1 worm cellular context compared by ENCODE assay signal in the genomic region with DNA sequence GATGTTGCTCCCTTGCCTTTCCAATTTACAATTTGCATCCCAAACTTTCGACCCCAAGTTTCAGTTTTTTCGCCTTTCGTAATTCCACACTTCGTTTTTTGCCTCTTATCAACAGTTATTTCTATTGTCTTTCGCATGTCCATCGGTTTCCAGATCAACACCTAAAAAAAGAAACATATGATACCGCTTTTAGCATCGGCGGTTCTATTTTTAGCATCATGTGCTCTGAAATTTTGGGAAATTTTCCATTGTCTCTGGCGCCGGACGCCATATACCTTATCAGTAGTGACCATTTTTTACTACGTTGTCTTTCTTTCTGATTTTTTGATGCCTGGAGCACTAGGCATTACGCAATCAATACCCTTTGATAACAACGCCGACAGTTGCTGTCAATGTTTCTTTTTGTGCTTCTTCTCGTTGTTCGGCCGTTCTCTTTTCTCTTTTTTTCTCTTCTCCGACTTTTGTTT.
TF ChIP-seq lines count a peak whose summit lies in the region.

Gene bcl-11, plus strand, starts transcription at position 51 of the 467 bp plus-strand sequence.

TF ChIP-seq in whole organism, L4 larva, 104 proteins besides CTCF, POLR2A, EP300 and RAD21 (continued from another document):
- no peak for TF ChIP-seq zag-1 (tag; optimal IDR thresholded peaks at IDR 0.05; lab: Kevin White, UChicago)
- TF ChIP-seq saeg-2 (GFP tag; IDR thresholded peaks at IDR 0.05; lab: Robert Waterston, UW): no peak
- TF ChIP-seq dpl-1 (GFP tag; optimal IDR thresholded peaks at IDR 0.05; lab: Kevin White, UChicago): no peak
- TF ChIP-seq hlh-11 (tag; optimal IDR thresholded peaks at IDR 0.05; lab: Kevin White, UChicago): peak; percentile 71
- peak; percentile 59; the same call in 1 of the 2 replicates for TF ChIP-seq php-3 (GFP tag; IDR thresholded peaks at IDR 0.05; lab: Robert Waterston, UW)
- TF ChIP-seq lin-1 (GFP tag; IDR thresholded peaks at IDR 0.05; lab: Robert Waterston, UW): peak; percentile 36; the same call in 1 of the 2 replicates
- TF ChIP-seq Y75B8A.6 (GFP tag; IDR thresholded peaks at IDR 0.05; lab: Robert Waterston, UW): no peak
- no peak for TF ChIP-seq zfp-2 (tag; optimal IDR thresholded peaks at IDR 0.05; lab: Kevin White, UChicago)
- TF ChIP-seq ceh-20 (GFP tag; IDR thresholded peaks at IDR 0.05; lab: Robert Waterston, UW): 0 out of 2 replicates have a peak, but pooled peaks have one; percentile 17
- TF ChIP-seq nhr-10 (tag; optimal IDR thresholded peaks at IDR 0.05; lab: Kevin White, UChicago): no peak
- TF ChIP-seq ztf-11 (tag; optimal IDR thresholded peaks at IDR 0.05; lab: Kevin White, UChicago): no peak
- TF ChIP-seq T20F7.1 (GFP tag; optimal IDR thresholded peaks at IDR 0.05; lab: Kevin White, UChicago): no peak
- peak in 1 of 2 experiments; percentile 20 for TF ChIP-seq unc-62 (GFP tag; optimal IDR thresholded peaks at IDR 0.05 in 1 of 2; lab: Kevin White, UChicago)
- no peak for TF ChIP-seq unc-62 (tag; optimal IDR thresholded peaks at IDR 0.05; lab: Kevin White, UChicago)
- TF ChIP-seq jun-1 (tag; optimal IDR thresholded peaks at IDR 0.05; lab: Kevin White, UChicago): no peak
- TF ChIP-seq arid-1 (GFP tag; conservative IDR thresholded peaks at IDR 0.05; lab: Robert Waterston, UW): no peak
- TF ChIP-seq tra-1 (GFP tag; IDR thresholded peaks at IDR 0.05; lab: Robert Waterston, UW): 0 out of 2 replicates have a peak, but pooled peaks have one; percentile 56
- no peak for TF ChIP-seq fkh-10 (GFP tag; optimal IDR thresholded peaks at IDR 0.05; lab: Kevin White, UChicago)
- no peak for TF ChIP-seq T26A8.4 (GFP tag; IDR thresholded peaks at IDR 0.05; lab: Robert Waterston, UW)
- peak; percentile 49 for TF ChIP-seq nhr-28 (tag; optimal IDR thresholded peaks at IDR 0.05; lab: Kevin White, UChicago)
- TF ChIP-seq unc-130 (GFP tag; optimal IDR thresholded peaks at IDR 0.05; lab: Kevin White, UChicago): no peak
- TF ChIP-seq F44E2.7 (GFP tag; IDR thresholded peaks at IDR 0.05; lab: Robert Waterston, UW): no peak
- TF ChIP-seq F37D6.2 (tag; optimal IDR thresholded peaks at IDR 0.05; lab: Kevin White, UChicago): no peak
- no peak for TF ChIP-seq nhr-41 (GFP tag; IDR thresholded peaks at IDR 0.05; lab: Robert Waterston, UW)
- no peak for TF ChIP-seq pha-4 (GFP tag; IDR thresholded peaks at IDR 0.05; lab: Robert Waterston, UW)
- TF ChIP-seq pha-4 (tag; optimal IDR thresholded peaks at IDR 0.05; lab: Kevin White, UChicago): no peak
- peak; percentile 89 for TF ChIP-seq dmd-6 (GFP tag; IDR thresholded peaks at IDR 0.05; lab: Robert Waterston, UW)
- TF ChIP-seq attf-4 (tag; optimal IDR thresholded peaks at IDR 0.05; lab: Kevin White, UChicago): no peak
- TF ChIP-seq hmg-1.1 (GFP tag; IDR thresholded peaks at IDR 0.05; lab: Robert Waterston, UW): no peak
- no peak for TF ChIP-seq ceh-82 (tag; optimal IDR thresholded peaks at IDR 0.05; lab: Kevin White, UChicago)
- peak; percentile 60 for TF ChIP-seq nhr-48 (tag; optimal IDR thresholded peaks at IDR 0.05; lab: Kevin White, UChicago)
- no peak for TF ChIP-seq lsy-2 (tag; optimal IDR thresholded peaks at IDR 0.05; lab: Kevin White, UChicago)
- TF ChIP-seq F10B5.3 (tag; optimal IDR thresholded peaks at IDR 0.05; lab: Kevin White, UChicago): no peak
- no peak for TF ChIP-seq cey-2 (tag; optimal IDR thresholded peaks at IDR 0.05; lab: Kevin White, UChicago; ENCODE audit: borderline replicate concordance, insufficient read depth)
